Fruit fly (Drosophila melanogaster): ENCODE measurements around the gene PK2-R1.

dm6 chr3R:13294461-13294860 is 43.7 kb upstream of the PK2-R1 start, which contains the start of gene CG8773:
- TF ChIP-seq HHEX (GFP tag; optimal IDR thresholded peaks at IDR 0.05) (no peak), Hsf (GFP tag; optimal IDR thresholded peaks at IDR 0.05) (no peak), Gug (GFP tag; IDR thresholded peaks at IDR 0.05) (no peak), caup (GFP tag; optimal IDR thresholded peaks at IDR 0.05; ENCODE audit: severe bottlenecking) (no peak), CG2120 (GFP tag; optimal IDR thresholded peaks at IDR 0.05) (no peak), CG10543 (GFP tag; optimal IDR thresholded peaks at IDR 0.05) (no peak), CG8944 (GFP tag; optimal IDR thresholded peaks at IDR 0.05) (no peak), CG30403 (GFP tag; optimal IDR thresholded peaks at IDR 0.05) (no peak), bbx (GFP tag; IDR thresholded peaks at IDR 0.05; ENCODE audit: partially characterized antibody) (no peak), usp (GFP tag; optimal IDR thresholded peaks at IDR 0.05) (no peak)

Measured in whole organism, embryonic.